Worm (Caenorhabditis elegans) whole organism, L3 larva: ENCODE measurements around the gene krr-1.

ENCODE experiments used
- ceh-16 ChIP-seq: sonication (generic microtip); optimal IDR thresholded peaks from 2 replicates; lab custom pipeline; 2017; ENCODE audit warnings: missing biosample characterization, missing genetic modification characterization
- lin-39 ChIP-seq: fragments of 150-350 bp; optimal IDR thresholded peaks from 2 replicates; lab custom pipeline; 2018; ENCODE audit warnings: missing biosample characterization, missing genetic modification reagents, missing genetic modification characterization
- nhr-25 ChIP-seq: sonication (generic microtip); optimal IDR thresholded peaks from 2 replicates; lab custom pipeline; 2017; ENCODE audit warnings: missing biosample characterization, missing genetic modification characterization
- nhr-43 ChIP-seq: sonication (generic microtip); optimal IDR thresholded peaks from 2 replicates; lab custom pipeline; 2016; ENCODE audit warnings: mild to moderate bottlenecking, missing genetic modification characterization, missing compliant biosample characterization; ENCODE audit not compliant: poor library complexity, severe bottlenecking
- nhr-67 ChIP-seq: fragments of 150-350 bp; optimal IDR thresholded peaks from 2 replicates; lab custom pipeline; 2014; ENCODE audit warnings: missing biosample characterization, missing genetic modification characterization
- nhr-77 ChIP-seq: fragments of 150-350 bp; optimal IDR thresholded peaks from 2 replicates; lab custom pipeline; 2014; ENCODE audit warnings: missing biosample characterization, missing genetic modification characterization
- snpc-4 ChIP-seq: fragments of 150-350 bp; optimal IDR thresholded peaks from 2 replicates; lab custom pipeline; 2014; ENCODE audit warnings: missing biosample characterization, missing genetic modification characterization
- tbx-2 ChIP-seq: sonication (generic microtip); optimal IDR thresholded peaks from 2 replicates; lab custom pipeline; 2016; ENCODE audit warnings: mild to moderate bottlenecking, missing genetic modification characterization, missing compliant biosample characterization

ce11 chrV:7214802-7215201, 16.2 kb upstream of the krr-1 start, which contains the start of gene soap-1:
- TF ChIP-seq ceh-16 (tag; lab: Kevin White, UChicago) (no peak), tbx-2 (tag; lab: Kevin White, UChicago) (no peak), nhr-25 (tag; lab: Kevin White, UChicago) (no peak), lin-39 (tag; lab: Kevin White, UChicago) (no peak), nhr-67 (tag; lab: Kevin White, UChicago) (no peak), nhr-77 (tag; lab: Kevin White, UChicago) (no peak), nhr-43 (tag; lab: Kevin White, UChicago) (no peak), snpc-4 (tag; lab: Kevin White, UChicago) (no peak)
